Worm (Caenorhabditis elegans): ENCODE results near the gene T24C4.10.

DNA sequence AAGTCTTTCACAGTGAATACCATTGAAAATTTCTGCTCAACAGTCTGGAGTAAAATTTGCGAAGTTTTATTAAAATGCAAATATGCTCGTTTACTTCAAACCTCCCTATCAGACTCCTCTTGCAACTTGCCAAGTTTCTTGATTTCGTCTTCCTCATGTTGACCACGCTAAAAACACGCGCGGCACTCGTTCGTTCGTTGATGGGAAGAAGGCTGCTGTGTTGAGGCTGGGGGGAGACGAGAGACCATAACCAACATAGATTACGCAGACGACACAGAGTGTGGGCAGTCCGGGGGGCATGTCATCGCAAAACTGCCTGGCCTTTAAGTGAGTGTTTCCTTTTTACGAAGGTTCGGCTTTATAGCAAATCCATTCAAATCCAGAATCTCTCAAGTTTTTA is 47.0 kb downstream of the T24C4.10 start:
- TF ChIP-seq him-1 (tag; optimal IDR thresholded peaks at IDR 0.05): no peak
- TF ChIP-seq W03F9.2 (tag; optimal IDR thresholded peaks at IDR 0.05): no peak
- TF ChIP-seq dao-5 (tag; optimal IDR thresholded peaks at IDR 0.05): no peak

Measured in whole organism, L4/young adult.